Fruit fly (Drosophila melanogaster): Measurements from ENCODE around the gene CG1792.
A peak's percentile ranks its signal among the peaks of the same experiment; 100 is the strongest.

Gene CG1792

dm6 chr3R:31596071-31596883, 19.8 kb upstream of the CG1792 start, which contains the start of gene RpL6 (continued):
- no peak for TF ChIP-seq nau (GFP tag; optimal IDR thresholded peaks at IDR 0.05)
- TF ChIP-seq CG13287 (GFP tag; IDR thresholded peaks at IDR 0.05; ENCODE audit: partially characterized antibody), result peak; percentile 88
- no peak for TF ChIP-seq B-H1 (GFP tag; IDR thresholded peaks at IDR 0.05)
- TF ChIP-seq CG13624 (GFP tag; optimal IDR thresholded peaks at IDR 0.05), result peak; percentile 16
- TF ChIP-seq CG3847 (GFP tag; IDR thresholded peaks at IDR 0.05), result peak; percentile 31; the same call in 1 of the 2 replicates
- TF ChIP-seq CG13775 (GFP tag; optimal IDR thresholded peaks at IDR 0.05), result peak; percentile 31
- no peak for TF ChIP-seq Trl (optimal IDR thresholded peaks at IDR 0.05)
- no peak for TF ChIP-seq Trl (GFP tag; optimal IDR thresholded peaks at IDR 0.05)
- TF ChIP-seq twi (tag; optimal IDR thresholded peaks at IDR 0.05), result peak; percentile 9
- TF ChIP-seq nerfin-1 (tag; optimal IDR thresholded peaks at IDR 0.05), result no peak
- TF ChIP-seq sna (GFP tag; IDR thresholded peaks at IDR 0.05; ENCODE audit: partially characterized antibody), result peak; percentile 88
- TF ChIP-seq CG3281 (GFP tag; optimal IDR thresholded peaks at IDR 0.05), result peak; percentile 27
- no peak for TF ChIP-seq CG6689 (GFP tag; IDR thresholded peaks at IDR 0.05)
- TF ChIP-seq hbn (GFP tag; IDR thresholded peaks at IDR 0.05; ENCODE audit: partially characterized antibody), result peak; percentile 75
- no peak for TF ChIP-seq Lim3 (GFP tag; IDR thresholded peaks at IDR 0.05)
- TF ChIP-seq CG15073 (GFP tag; optimal IDR thresholded peaks at IDR 0.05), result no peak
- peak; percentile 14 for TF ChIP-seq CHES-1-like (GFP tag; optimal IDR thresholded peaks at IDR 0.05)
- peak; percentile 44; the same call in 1 of the 3 replicates for TF ChIP-seq mld (GFP tag; IDR thresholded peaks at IDR 0.05; ENCODE audit: partially characterized antibody)
- TF ChIP-seq inv (GFP tag; IDR thresholded peaks at IDR 0.05; ENCODE audit: partially characterized antibody), result peak; percentile 57
- peak; percentile 83 for TF ChIP-seq Scr (GFP tag; IDR thresholded peaks at IDR 0.05; ENCODE audit: partially characterized antibody)
- peak; percentile 25 for TF ChIP-seq pho (GFP tag; optimal IDR thresholded peaks at IDR 0.05)
- TF ChIP-seq CG17829 (tag; optimal IDR thresholded peaks at IDR 0.05), result peak; percentile 60
- TF ChIP-seq CG34376 (GFP tag; optimal IDR thresholded peaks at IDR 0.05), result peak; percentile 38
- peak; percentile 33 for TF ChIP-seq CG8924 (tag; optimal IDR thresholded peaks at IDR 0.05)
- no peak for TF ChIP-seq CG1529 (GFP tag; optimal IDR thresholded peaks at IDR 0.05)
- TF ChIP-seq CG18476 (GFP tag; optimal IDR thresholded peaks at IDR 0.05), result no peak
- TF ChIP-seq her (GFP tag; optimal IDR thresholded peaks at IDR 0.05), result peak; percentile 10
- no peak for TF ChIP-seq ems (GFP tag; optimal IDR thresholded peaks at IDR 0.05)
- TF ChIP-seq CG13424 (tag; optimal IDR thresholded peaks at IDR 0.05), result no peak
- TF ChIP-seq CG16815 (GFP tag; optimal IDR thresholded peaks at IDR 0.05), result no peak
- no peak for TF ChIP-seq al (GFP tag; IDR thresholded peaks at IDR 0.05)
- TF ChIP-seq Bgb (GFP tag; IDR thresholded peaks at IDR 0.05; ENCODE audit: partially characterized antibody), result peak; percentile 78
- peak in 1 of 2 experiments; percentile 3 for TF ChIP-seq dpn (GFP tag; optimal IDR thresholded peaks at IDR 0.05)
- no peak for TF ChIP-seq GATAe (GFP tag; conservative IDR thresholded peaks at IDR 0.05)
- peak; percentile 92 for TF ChIP-seq Max (GFP tag; optimal IDR thresholded peaks at IDR 0.05)
- TF ChIP-seq CG12299 (tag; optimal IDR thresholded peaks at IDR 0.05), result peak; percentile 28
- no peak for TF ChIP-seq CG8281 (tag; optimal IDR thresholded peaks at IDR 0.05)
- no peak for TF ChIP-seq PHDP (tag; optimal IDR thresholded peaks at IDR 0.05)
- 0 out of 2 replicates have a peak, but pooled peaks have one; percentile 29 for TF ChIP-seq chm (GFP tag; IDR thresholded peaks at IDR 0.05)
- TF ChIP-seq Bdp1 (GFP tag; optimal IDR thresholded peaks at IDR 0.05), result no peak
- TF ChIP-seq Sry-β (GFP tag; optimal IDR thresholded peaks at IDR 0.05), result no peak
- TF ChIP-seq luna (GFP tag; optimal IDR thresholded peaks at IDR 0.05), result no peak
- no peak; the same call in 2 of the 3 replicates for TF ChIP-seq Dbx (GFP tag; IDR thresholded peaks at IDR 0.05)
- TF ChIP-seq Fer1 (GFP tag; optimal IDR thresholded peaks at IDR 0.05), result peak; percentile 40
- no peak for TF ChIP-seq Mrtf (GFP tag; IDR thresholded peaks at IDR 0.05)
- TF ChIP-seq dati (GFP tag; IDR thresholded peaks at IDR 0.05), result no peak
- TF ChIP-seq CG3407 (GFP tag; optimal IDR thresholded peaks at IDR 0.05), result no peak
- TF ChIP-seq CG11695 (GFP tag; IDR thresholded peaks at IDR 0.05), result no peak
- TF ChIP-seq CG6765 (GFP tag; optimal IDR thresholded peaks at IDR 0.05), result peak; percentile 61

Measured in whole organism, embryonic.